Worm (Caenorhabditis elegans): Measurements from ENCODE around the gene arrd-5.
A peak's percentile ranks its signal among the peaks of the same experiment; 100 is the strongest.

Gene arrd-5

DNA sequence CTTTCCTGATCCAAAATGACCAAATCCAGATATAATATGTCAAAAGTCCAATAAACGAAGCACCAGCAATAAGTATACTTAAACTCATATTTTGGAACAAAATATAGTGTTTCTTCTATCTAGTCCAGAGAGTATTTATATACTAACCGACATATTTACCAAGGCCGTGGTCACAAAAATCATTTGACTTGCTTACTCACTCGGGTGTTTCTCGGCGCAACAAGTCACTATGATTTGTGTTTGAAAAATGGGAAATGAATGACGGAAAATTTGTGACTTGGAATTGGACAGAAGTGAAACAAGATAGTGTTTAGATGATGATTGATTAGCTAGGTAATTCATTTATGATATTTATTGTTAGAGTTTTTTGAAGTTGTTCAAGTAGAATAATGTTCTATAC is 34.8 kb upstream of the arrd-5 start, which contains the start of gene cyp-13A5 (continued):
- TF ChIP-seq spr-1 (tag; optimal IDR thresholded peaks at IDR 0.05) (no peak), dve-1 (tag; optimal IDR thresholded peaks at IDR 0.05; ENCODE audit: insufficient read depth) (peak; percentile 28), Y105C5A.15 (GFP tag; IDR thresholded peaks at IDR 0.05) (no peak), unc-62 (GFP tag; optimal IDR thresholded peaks at IDR 0.05 in 1 of 2) (peak in 1 of 2 experiments; percentile 77), unc-62 (tag; optimal IDR thresholded peaks at IDR 0.05) (no peak), lin-29 (GFP tag; IDR thresholded peaks at IDR 0.05) (no peak), tra-1 (GFP tag; IDR thresholded peaks at IDR 0.05) (no peak), dpl-1 (GFP tag; optimal IDR thresholded peaks at IDR 0.05) (no peak), vab-7 (GFP tag; IDR thresholded peaks at IDR 0.05) (no peak), mep-1 (tag; optimal IDR thresholded peaks at IDR 0.05) (no peak), zip-2 (tag; optimal IDR thresholded peaks at IDR 0.05) (no peak), mdl-1 (tag; optimal IDR thresholded peaks at IDR 0.05) (peak in 1 of 2 experiments; percentile 46), nhr-28 (tag; optimal IDR thresholded peaks at IDR 0.05) (peak; percentile 89), daf-19 (GFP tag; conservative IDR thresholded peaks at IDR 0.05) (no peak), hlh-30 (tag; optimal IDR thresholded peaks at IDR 0.05; ENCODE audit: insufficient read depth) (peak; percentile 76), dmd-6 (GFP tag; IDR thresholded peaks at IDR 0.05) (peak; percentile 82), skn-1 (tag; optimal IDR thresholded peaks at IDR 0.05) (no peak), attf-4 (tag; optimal IDR thresholded peaks at IDR 0.05) (no peak), unc-39 (tag; optimal IDR thresholded peaks at IDR 0.05) (no peak), ztf-11 (tag; optimal IDR thresholded peaks at IDR 0.05) (no peak), zfp-3 (GFP tag; conservative IDR thresholded peaks at IDR 0.05) (no peak), R02D3.7 (tag; optimal IDR thresholded peaks at IDR 0.05) (no peak), nhr-10 (tag; optimal IDR thresholded peaks at IDR 0.05) (no peak), egl-43 (GFP tag; IDR thresholded peaks at IDR 0.05) (no peak), nhr-11 (tag; optimal IDR thresholded peaks at IDR 0.05) (peak; percentile 19), nhr-111 (GFP tag; optimal IDR thresholded peaks at IDR 0.05) (no peak), madf-5 (GFP tag; IDR thresholded peaks at IDR 0.05) (no peak), lim-7 (GFP tag; IDR thresholded peaks at IDR 0.05) (no peak)

DNA sequence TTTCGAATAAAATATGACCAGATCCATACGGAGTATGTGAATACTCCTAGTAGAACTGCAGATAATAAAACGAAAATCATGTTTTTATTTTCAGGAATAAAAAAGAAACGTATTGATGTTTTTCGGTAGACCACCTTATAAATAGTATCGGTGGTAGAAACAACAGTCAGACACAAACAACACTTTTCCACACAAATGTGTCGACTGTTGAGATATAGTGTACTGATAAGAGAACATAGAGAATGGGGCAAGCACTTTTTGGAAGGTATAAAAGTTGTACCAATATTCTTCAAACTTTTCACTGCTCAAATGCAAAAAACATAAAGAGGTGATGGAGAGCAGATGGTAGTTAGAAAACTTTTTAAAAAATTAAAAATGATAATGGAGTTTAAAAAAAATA is 32.4 kb upstream of the arrd-5 start, which contains the start of gene cyp-13A6:
cyp-13A6 (minus strand) TSS at position 180 of the 400 bp plus-strand sequence.
- TF ChIP-seq hlh-11 (tag; optimal IDR thresholded peaks at IDR 0.05) (peak; percentile 18), daf-16 (GFP tag; optimal IDR thresholded peaks at IDR 0.05) (no peak), daf-16 (tag; optimal IDR thresholded peaks at IDR 0.05) (peak; percentile 68), dmd-6 (GFP tag; IDR thresholded peaks at IDR 0.05) (peak; percentile 46; the same call in 1 of the 2 replicates), zfp-3 (GFP tag; conservative IDR thresholded peaks at IDR 0.05) (no peak), nhr-28 (tag; optimal IDR thresholded peaks at IDR 0.05) (peak; percentile 63), lin-29 (GFP tag; IDR thresholded peaks at IDR 0.05) (no peak), lin-13 (GFP tag; optimal IDR thresholded peaks at IDR 0.05) (no peak)

DNA sequence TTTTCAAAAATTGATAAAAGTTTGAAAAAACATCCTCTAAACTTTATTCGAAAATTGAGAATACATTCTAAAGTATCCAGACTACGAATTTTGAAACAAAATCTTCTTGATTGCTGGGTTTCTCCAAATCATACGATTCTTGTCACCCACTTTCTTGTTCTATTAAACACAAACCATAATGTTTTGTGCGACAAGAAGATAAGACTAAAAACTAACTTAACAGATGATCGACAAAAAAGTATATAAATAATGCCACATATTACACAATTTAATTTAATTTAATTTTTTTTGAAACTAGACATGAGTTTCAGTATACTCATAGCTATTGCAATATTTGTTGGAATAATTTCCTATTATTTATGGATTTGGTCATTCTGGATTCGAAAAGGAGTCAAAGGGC is 31.7 kb upstream of the arrd-5 start, which contains the start of gene cyp-13A7:
cyp-13A7 (plus strand) TSS at position 301 of the 400 bp plus-strand sequence.
- TF ChIP-seq nhr-10 (tag; optimal IDR thresholded peaks at IDR 0.05) (no peak), lim-7 (GFP tag; IDR thresholded peaks at IDR 0.05) (no peak), dmd-6 (GFP tag; IDR thresholded peaks at IDR 0.05) (peak; percentile 6; the same call in 1 of the 2 replicates), nhr-28 (tag; optimal IDR thresholded peaks at IDR 0.05) (peak; percentile 17)

DNA sequence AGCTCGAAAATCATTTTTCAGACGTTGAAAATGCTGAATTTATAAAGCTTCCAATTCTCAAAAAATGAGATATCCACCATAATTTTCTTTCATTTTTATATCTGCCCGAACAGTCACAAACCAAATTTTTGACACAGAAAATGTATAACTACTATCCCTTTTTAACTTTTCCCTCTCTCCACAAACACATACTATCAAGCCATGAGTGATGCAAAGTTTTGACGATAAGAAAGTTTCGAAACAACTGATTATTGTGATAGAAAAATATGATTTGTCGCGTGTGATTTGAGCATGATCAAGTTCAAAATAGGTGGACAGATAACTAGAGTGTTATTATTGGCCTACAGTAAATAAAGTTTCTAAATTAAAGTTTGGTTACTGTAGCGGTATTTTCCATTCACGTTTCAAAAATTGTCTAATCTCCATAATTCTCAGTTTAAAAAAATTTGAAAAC is 27.5 kb upstream of the arrd-5 start, which contains the start of gene cyp-13A8:
cyp-13A8 (minus strand) TSS at position 51 of the 454 bp plus-strand sequence.
- TF ChIP-seq Y5F2A.4 (GFP tag; optimal IDR thresholded peaks at IDR 0.05) (no peak), pqm-1 (tag; optimal IDR thresholded peaks at IDR 0.05) (peak; percentile 91), nhr-6 (tag; optimal IDR thresholded peaks at IDR 0.05) (no peak), skn-1 (tag; optimal IDR thresholded peaks at IDR 0.05) (no peak), T26A8.4 (GFP tag; IDR thresholded peaks at IDR 0.05) (no peak), egl-27 (tag; optimal IDR thresholded peaks at IDR 0.05) (no peak), mep-1 (tag; optimal IDR thresholded peaks at IDR 0.05) (no peak), daf-19 (GFP tag; conservative IDR thresholded peaks at IDR 0.05) (no peak), nhr-28 (tag; optimal IDR thresholded peaks at IDR 0.05) (peak; percentile 78), vab-7 (GFP tag; IDR thresholded peaks at IDR 0.05) (no peak), tag-97 (GFP tag; IDR thresholded peaks at IDR 0.05) (no peak), tra-1 (GFP tag; IDR thresholded peaks at IDR 0.05) (0 out of 2 replicates have a peak, but pooled peaks have one; percentile 29), daf-16 (GFP tag; optimal IDR thresholded peaks at IDR 0.05) (no peak), daf-16 (tag; optimal IDR thresholded peaks at IDR 0.05) (peak; percentile 71), zag-1 (tag; optimal IDR thresholded peaks at IDR 0.05) (no peak), aly-2 (tag; optimal IDR thresholded peaks at IDR 0.05) (no peak), hlh-11 (tag; optimal IDR thresholded peaks at IDR 0.05) (peak; percentile 79), hif-1 (tag; optimal IDR thresholded peaks at IDR 0.05) (no peak), dve-1 (tag; optimal IDR thresholded peaks at IDR 0.05; ENCODE audit: insufficient read depth) (peak; percentile 68), fkh-10 (GFP tag; optimal IDR thresholded peaks at IDR 0.05) (no peak), saeg-2 (GFP tag; IDR thresholded peaks at IDR 0.05) (no peak), lin-29 (GFP tag; IDR thresholded peaks at IDR 0.05) (no peak), nhr-41 (GFP tag; IDR thresholded peaks at IDR 0.05) (no peak), cey-2 (tag; optimal IDR thresholded peaks at IDR 0.05; ENCODE audit: borderline replicate concordance, insufficient read depth) (no peak)
